Fruit fly (Drosophila melanogaster): ENCODE measurements around the gene heca.

- TF ChIP-seq repo (GFP tag; optimal IDR thresholded peaks at IDR 0.05) (no peak), CG2712 (tag; optimal IDR thresholded peaks at IDR 0.05) (no peak), MESR4 (GFP tag; optimal IDR thresholded peaks at IDR 0.05) (no peak), CG11093 (GFP tag; IDR thresholded peaks at IDR 0.05) (no peak), caup (GFP tag; optimal IDR thresholded peaks at IDR 0.05; ENCODE audit: severe bottlenecking) (no peak), bowl (GFP tag; IDR thresholded peaks at IDR 0.05) (no peak), dmrt99B (tag; optimal IDR thresholded peaks at IDR 0.05) (no peak), CG30431 (GFP tag; optimal IDR thresholded peaks at IDR 0.05) (no peak), CG12104 (GFP tag; optimal IDR thresholded peaks at IDR 0.05) (no peak), CG17186 (GFP tag; optimal IDR thresholded peaks at IDR 0.05) (no peak), CG6654 (GFP tag; optimal IDR thresholded peaks at IDR 0.05) (no peak), Neu2 (GFP tag; optimal IDR thresholded peaks at IDR 0.05; ENCODE audit: borderline replicate concordance) (no peak), CG15479 (GFP tag; optimal IDR thresholded peaks at IDR 0.05) (no peak)
Observed at dm6 chr3R:30284573-30284972, 6.8 kb downstream of the heca start.
